Fruit fly (Drosophila melanogaster): ENCODE results near the gene CG15046.
A peak's percentile ranks its signal among the peaks of the same experiment; 100 is the strongest.

Gene CG15046

DNA sequence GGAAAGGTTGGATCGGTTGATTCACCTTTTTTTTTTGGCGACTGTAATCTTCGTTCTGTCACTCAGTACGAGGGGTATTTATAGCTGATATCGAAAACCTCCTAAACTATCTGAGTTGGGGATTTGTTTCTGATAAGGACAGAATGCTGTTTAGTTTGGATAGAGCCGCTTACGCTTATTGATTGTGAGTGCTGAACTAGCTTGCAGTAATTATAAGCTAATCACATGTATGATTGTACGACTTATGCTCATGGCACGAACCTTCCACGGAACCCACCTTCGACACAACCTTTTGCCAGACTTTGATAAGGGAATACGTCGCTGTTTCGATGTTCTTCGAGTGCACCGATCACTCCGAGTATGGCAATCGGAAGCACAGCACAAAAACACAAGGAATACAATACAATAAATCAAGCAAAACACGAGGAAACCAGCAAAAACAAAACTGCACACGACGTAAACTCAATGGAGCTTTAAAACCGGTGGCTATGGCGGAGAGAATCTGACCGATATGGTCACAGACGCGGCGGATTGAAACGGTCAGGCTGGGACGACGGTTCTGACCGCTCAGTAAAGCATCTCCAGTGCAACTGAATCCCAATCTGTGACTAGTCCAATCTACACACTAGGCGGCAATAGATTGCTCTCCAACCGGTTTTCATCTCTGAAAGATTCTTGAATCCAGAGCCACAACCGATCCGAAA is 2.9 kb downstream of the CG15046 start, which contains the start of gene psh:
psh (minus strand) TSS at position 566 of the 704 bp plus-strand sequence.
- TF ChIP-seq esn (GFP tag; optimal IDR thresholded peaks at IDR 0.05) (peak; percentile 17), CG10631 (GFP tag; optimal IDR thresholded peaks at IDR 0.05) (no peak), CG4318 (GFP tag; optimal IDR thresholded peaks at IDR 0.05) (no peak), CG6854 (GFP tag; optimal IDR thresholded peaks at IDR 0.05) (no peak), salr (GFP tag; optimal IDR thresholded peaks at IDR 0.05) (no peak), Sox15 (GFP tag; optimal IDR thresholded peaks at IDR 0.05) (no peak), CG6792 (GFP tag; optimal IDR thresholded peaks at IDR 0.05) (no peak), CG8632 (GFP tag; optimal IDR thresholded peaks at IDR 0.05) (no peak), Ets96B (tag; optimal IDR thresholded peaks at IDR 0.05) (no peak), spab (GFP tag; optimal IDR thresholded peaks at IDR 0.05) (no peak), CG3032 (tag; optimal IDR thresholded peaks at IDR 0.05) (no peak), Sox102F (GFP tag; optimal IDR thresholded peaks at IDR 0.05) (no peak), CG6163 (GFP tag; IDR thresholded peaks at IDR 0.05) (no peak), CG32006 (GFP tag; optimal IDR thresholded peaks at IDR 0.05) (peak; percentile 41), dac (GFP tag; optimal IDR thresholded peaks at IDR 0.05) (no peak), lz (GFP tag; optimal IDR thresholded peaks at IDR 0.05) (no peak), pdm3 (GFP tag; optimal IDR thresholded peaks at IDR 0.05) (no peak), CG8119 (GFP tag; IDR thresholded peaks at IDR 0.05) (no peak), cyc (GFP tag; optimal IDR thresholded peaks at IDR 0.05) (no peak), CG15336 (GFP tag; IDR thresholded peaks at IDR 0.05) (no peak), Blimp-1 (GFP tag; optimal IDR thresholded peaks at IDR 0.05) (no peak), CG11294 (GFP tag; IDR thresholded peaks at IDR 0.05) (no peak; the same call in 1 of the 2 replicates), CG6276 (GFP tag; optimal IDR thresholded peaks at IDR 0.05) (no peak), CG7368 (GFP tag; optimal IDR thresholded peaks at IDR 0.05) (no peak), acj6 (GFP tag; optimal IDR thresholded peaks at IDR 0.05) (no peak), Ets21C (GFP tag; optimal IDR thresholded peaks at IDR 0.05) (no peak), CG34406 (GFP tag; optimal IDR thresholded peaks at IDR 0.05) (peak; percentile 2), svp (GFP tag) (peak; percentile 98), topi (GFP tag; optimal IDR thresholded peaks at IDR 0.05) (no peak), Sox14 (GFP tag; optimal IDR thresholded peaks at IDR 0.05) (no peak), Gug (GFP tag; IDR thresholded peaks at IDR 0.05) (no peak), fkh (GFP tag; optimal IDR thresholded peaks at IDR 0.05) (no peak), CG11762 (GFP tag; optimal IDR thresholded peaks at IDR 0.05; ENCODE audit: insufficient read depth) (no peak), CG1621 (tag; optimal IDR thresholded peaks at IDR 0.05) (peak; percentile 67), CG6808 (GFP tag; optimal IDR thresholded peaks at IDR 0.05) (peak; percentile 13), CG31627 (GFP tag; optimal IDR thresholded peaks at IDR 0.05) (no peak), Hr4 (GFP tag; optimal IDR thresholded peaks at IDR 0.05) (peak; percentile 26), CG9139 (GFP tag; optimal IDR thresholded peaks at IDR 0.05) (peak; percentile 20), Eip75B (GFP tag; optimal IDR thresholded peaks at IDR 0.05) (peak; percentile 21), net (GFP tag; optimal IDR thresholded peaks at IDR 0.05) (peak; percentile 12)
